Worm (Caenorhabditis elegans) whole organism, young adult: ENCODE data around the gene Y22D7AR.7.
"Not testable (repeated sequence)": the region's sequence is repeated elsewhere in the genome, so short reads cannot be mapped to it uniquely, and the experiment has no call there.

Source experiments
- B0035.1 ChIP-seq: sonication (generic microtip); optimal IDR thresholded peaks from 2 replicates; lab custom pipeline; 2016; ENCODE audit warnings: missing genetic modification characterization, mild to moderate bottlenecking, missing compliant biosample characterization, missing genotype, missing genetic modification reagents
- C17E4.6 ChIP-seq: fragments of 200-800 bp; sonication (Bioruptor generic); IDR thresholded peaks from 2 replicates; pipeline ENCODE4 v1.3.6; 2022; ENCODE audit warnings: missing genetic modification reagents, missing genetic modification characterization, missing compliant biosample characterization
- D2030.7 ChIP-seq: fragments of 200-800 bp; sonication (Bioruptor generic); IDR thresholded peaks from 2 replicates; pipeline ENCODE4 v1.3.6; 2022; ENCODE audit warnings: missing genetic modification reagents, missing genetic modification characterization, missing compliant biosample characterization
- F33H1.4 ChIP-seq: fragments of 200-800 bp; sonication (Bioruptor generic); IDR thresholded peaks from 2 replicates; pipeline ENCODE4 v1.3.6; 2022; ENCODE audit warnings: missing genetic modification reagents, missing genetic modification characterization, missing compliant biosample characterization
- Y95B8A.8 ChIP-seq: fragments of 200-800 bp; sonication (Bioruptor generic); IDR thresholded peaks from 2 replicates; pipeline ENCODE4 v1.3.6; 2022; ENCODE audit warnings: missing genetic modification reagents, missing genetic modification characterization, missing compliant biosample characterization
- ZK185.1 ChIP-seq: sonication (generic microtip); optimal IDR thresholded peaks from 2 replicates; lab custom pipeline; 2016; ENCODE audit warnings: mild to moderate bottlenecking, missing genetic modification characterization, missing compliant biosample characterization; ENCODE audit not compliant: poor library complexity, severe bottlenecking
- aptf-3 ChIP-seq: fragments of 200-800 bp; sonication (Bioruptor generic); IDR thresholded peaks from 2 replicates; pipeline ENCODE4 v1.3.6; 2022; ENCODE audit warnings: missing genetic modification characterization, missing compliant biosample characterization
- attf-3 ChIP-seq: fragments of 200-800 bp; sonication (Bioruptor generic); conservative IDR thresholded peaks from 2 replicates; pipeline ENCODE4 v1.3.6; 2022; ENCODE audit warnings: missing genetic modification reagents, missing genetic modification characterization, missing compliant biosample characterization
- bed-1 ChIP-seq: fragments of 200-800 bp; sonication (Bioruptor generic); IDR thresholded peaks from 2 replicates; pipeline ENCODE4 v1.3.6; 2022; ENCODE audit warnings: missing genetic modification reagents, missing genetic modification characterization, missing compliant biosample characterization
- cebp-2 ChIP-seq: fragments of 200-800 bp; sonication (Bioruptor generic); IDR thresholded peaks from 2 replicates; pipeline ENCODE4 v1.3.6; 2022; ENCODE audit warnings: missing genetic modification characterization, missing compliant biosample characterization
- ceh-100 ChIP-seq: fragments of 200-800 bp; sonication (Bioruptor generic); IDR thresholded peaks from 2 replicates; pipeline ENCODE4 v1.3.6; 2022; ENCODE audit warnings: missing genetic modification reagents, missing genetic modification characterization, missing compliant biosample characterization
- ceh-79 ChIP-seq: sonication (generic microtip); optimal IDR thresholded peaks from 2 replicates; lab custom pipeline; 2017; ENCODE audit warnings: mild to moderate bottlenecking, missing genetic modification characterization, missing compliant biosample characterization
- ceh-91 ChIP-seq: fragments of 200-800 bp; sonication (Bioruptor generic); IDR thresholded peaks from 2 replicates; pipeline ENCODE4 v1.3.6; 2022; ENCODE audit warnings: missing genetic modification reagents, missing genetic modification characterization, missing compliant biosample characterization
- chd-7 ChIP-seq: sonication (generic microtip); optimal IDR thresholded peaks from 2 replicates; lab custom pipeline; 2016; ENCODE audit warnings: mild to moderate bottlenecking, missing genetic modification characterization, moderate library complexity, missing compliant biosample characterization
- dox-1 ChIP-seq: fragments of 200-800 bp; sonication (Bioruptor generic); IDR thresholded peaks from 2 replicates; pipeline ENCODE4 v1.3.6; 2022; ENCODE audit warnings: missing genetic modification reagents, missing genetic modification characterization, missing compliant biosample characterization
- egl-44 ChIP-seq: fragments of 200-800 bp; sonication (Bioruptor generic); IDR thresholded peaks from 2 replicates; pipeline ENCODE4 v1.3.6; 2022; ENCODE audit warnings: missing genetic modification reagents, missing genetic modification characterization, missing compliant biosample characterization
- egrh-3 ChIP-seq: fragments of 200-800 bp; sonication (Bioruptor generic); IDR thresholded peaks from 2 replicates; pipeline ENCODE4 v1.3.6; 2022; ENCODE audit warnings: missing genetic modification reagents, missing genetic modification characterization, missing compliant biosample characterization
- ekl-4 ChIP-seq: fragments of 200-800 bp; sonication (Bioruptor generic); IDR thresholded peaks from 2 replicates; pipeline ENCODE4 v1.3.6; 2022; ENCODE audit warnings: missing genetic modification reagents, missing genetic modification characterization, missing compliant biosample characterization
- hrde-1 ChIP-seq: sonication (generic microtip); optimal IDR thresholded peaks from 2 replicates; lab custom pipeline; 2016; ENCODE audit warnings: missing genetic modification characterization, mild to moderate bottlenecking, missing compliant biosample characterization, moderate library complexity, missing genotype, missing genetic modification reagents, borderline replicate concordance
- hsf-1 ChIP-seq: fragments of 200-800 bp; sonication (Bioruptor generic); IDR thresholded peaks from 2 replicates; pipeline ENCODE4 v1.3.6; 2022; ENCODE audit warnings: missing genetic modification reagents, missing genetic modification characterization, missing compliant biosample characterization
- lag-1 ChIP-seq: fragments of 200-800 bp; sonication (Bioruptor generic); IDR thresholded peaks from 2 replicates; pipeline ENCODE4 v1.3.6; 2022; ENCODE audit warnings: missing genetic modification reagents, missing genetic modification characterization, missing compliant biosample characterization
- let-607 ChIP-seq, 2 experiments: fragments of 200-800 bp in 1 of 2; sonication (Bioruptor generic) in 1 of 2; sonication (generic microtip) in 1 of 2; optimal IDR thresholded peaks; 2 replicates each; lab custom pipeline; 2016 to 2018; ENCODE audit warnings: mild to moderate bottlenecking in 2 of 2, missing compliant biosample characterization in 2 of 2, missing genetic modification characterization in 2 of 2, moderate library complexity in 2 of 2, missing genotype in 1 of 2
- lin-26 ChIP-seq: fragments of 200-800 bp; sonication (Bioruptor generic); IDR thresholded peaks from 2 replicates; pipeline ENCODE4 v1.3.6; 2022; ENCODE audit warnings: missing genetic modification reagents, missing genetic modification characterization, missing compliant biosample characterization
- lsl-1 ChIP-seq: fragments of 200-800 bp; sonication (Bioruptor generic); optimal IDR thresholded peaks from 2 replicates; lab custom pipeline; 2018; ENCODE audit warnings: mild to moderate bottlenecking, missing genetic modification characterization, moderate library complexity, missing compliant biosample characterization
- madf-3 ChIP-seq: fragments of 200-800 bp; sonication (Bioruptor generic); IDR thresholded peaks from 2 replicates; pipeline ENCODE4 v1.3.6; 2022; ENCODE audit warnings: missing genetic modification reagents, missing genetic modification characterization, missing compliant biosample characterization
- madf-6 ChIP-seq: fragments of 200-800 bp; sonication (Bioruptor generic); IDR thresholded peaks from 2 replicates; pipeline ENCODE4 v1.3.6; 2022; ENCODE audit warnings: missing genetic modification reagents, missing genetic modification characterization, missing compliant biosample characterization
- mcd-1 ChIP-seq: fragments of 200-800 bp; sonication (Bioruptor generic); IDR thresholded peaks from 2 replicates; pipeline ENCODE4 v1.3.6; 2022; ENCODE audit warnings: missing genetic modification reagents, missing genetic modification characterization, missing compliant biosample characterization
- mxl-1 ChIP-seq: sonication (generic microtip); optimal IDR thresholded peaks from 2 replicates; lab custom pipeline; 2016; ENCODE audit warnings: missing genetic modification characterization, missing compliant biosample characterization
- nfya-1 ChIP-seq: sonication (generic microtip); optimal IDR thresholded peaks from 2 replicates; lab custom pipeline; 2017; ENCODE audit warnings: antibody characterized with exemption, missing compliant biosample characterization, missing genetic modification characterization, borderline replicate concordance; ENCODE audit not compliant: insufficient read depth
- nfyb-1 ChIP-seq: fragments of 200-800 bp; sonication (Bioruptor generic); IDR thresholded peaks from 2 replicates; pipeline ENCODE4 v1.3.6; 2022; ENCODE audit warnings: missing genetic modification reagents, missing genetic modification characterization, missing compliant biosample characterization
- pbrm-1 ChIP-seq: fragments of 200-800 bp; sonication (Bioruptor generic); IDR thresholded peaks from 2 replicates; pipeline ENCODE4 v1.3.6; 2022; ENCODE audit warnings: missing genetic modification reagents, missing genetic modification characterization, missing compliant biosample characterization
- rcor-1 ChIP-seq: fragments of 200-800 bp; sonication (Bioruptor generic); IDR thresholded peaks from 2 replicates; pipeline ENCODE4 v1.3.6; 2022; ENCODE audit warnings: missing genetic modification reagents, missing genetic modification characterization, missing compliant biosample characterization
- rpc-1 ChIP-seq, 2 experiments: fragments of 150-350 bp in 1 of 2; sonication (generic microtip) in 1 of 2; optimal IDR thresholded peaks; 2 replicates each; lab custom pipeline; 2014 to 2018; ENCODE audit warnings: missing biosample characterization in 1 of 2, missing genetic modification characterization in 1 of 2, missing genetic modification reagents in 1 of 2, missing genotype in 1 of 2
- snpc-3.4 ChIP-seq: sonication (generic microtip); optimal IDR thresholded peaks from 2 replicates; lab custom pipeline; 2017; ENCODE audit warnings: missing genetic modification characterization, mild to moderate bottlenecking, missing compliant biosample characterization, antibody characterized with exemption, moderate library complexity, missing genotype, missing genetic modification reagents
- somi-1 ChIP-seq: fragments of 200-800 bp; sonication (Bioruptor generic); optimal IDR thresholded peaks from 2 replicates; lab custom pipeline; 2018; ENCODE audit warnings: mild to moderate bottlenecking, missing genetic modification characterization, missing compliant biosample characterization
- zfh-2 ChIP-seq: fragments of 200-800 bp; sonication (Bioruptor generic); conservative IDR thresholded peaks from 2 replicates; pipeline ENCODE4 v1.3.6; 2022; ENCODE audit warnings: missing genetic modification reagents, missing genetic modification characterization, missing compliant biosample characterization
- ztf-25 ChIP-seq: fragments of 200-800 bp; sonication (Bioruptor generic); IDR thresholded peaks from 2 replicates; pipeline ENCODE4 v1.3.6; 2022; ENCODE audit warnings: missing genetic modification reagents, missing genetic modification characterization, missing compliant biosample characterization
- ztf-3 ChIP-seq: fragments of 200-800 bp; sonication (Bioruptor generic); optimal IDR thresholded peaks from 2 replicates; lab custom pipeline; 2018; ENCODE audit warnings: mild to moderate bottlenecking, missing genetic modification characterization, missing compliant biosample characterization

Gene Y22D7AR.7

DNA sequence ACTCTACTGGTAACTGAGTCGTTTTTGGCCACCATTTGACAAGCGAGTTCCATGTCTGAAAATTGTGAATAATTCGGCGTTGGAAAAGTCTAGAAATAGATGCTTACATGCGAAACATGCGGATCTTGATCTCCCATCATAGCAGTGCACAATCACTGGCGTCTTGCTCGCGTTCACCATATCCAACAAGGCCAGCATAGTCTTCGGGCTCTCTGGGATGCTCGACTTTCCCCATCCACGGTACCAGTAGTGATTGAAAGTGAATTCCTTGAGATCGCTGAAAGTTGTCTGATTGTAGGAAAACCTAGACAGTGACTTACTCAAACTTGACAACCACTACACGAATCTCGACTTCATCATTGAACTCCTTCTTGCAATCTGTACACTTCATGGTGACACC lies 29.9 kb upstream of the Y22D7AR.7 start:
- TF ChIP-seq mxl-1 (tag; lab: Kevin White, UChicago) (no peak), bed-1 (GFP tag; lab: Robert Waterston, UW) (no peak), C17E4.6 (no peak)

DNA sequence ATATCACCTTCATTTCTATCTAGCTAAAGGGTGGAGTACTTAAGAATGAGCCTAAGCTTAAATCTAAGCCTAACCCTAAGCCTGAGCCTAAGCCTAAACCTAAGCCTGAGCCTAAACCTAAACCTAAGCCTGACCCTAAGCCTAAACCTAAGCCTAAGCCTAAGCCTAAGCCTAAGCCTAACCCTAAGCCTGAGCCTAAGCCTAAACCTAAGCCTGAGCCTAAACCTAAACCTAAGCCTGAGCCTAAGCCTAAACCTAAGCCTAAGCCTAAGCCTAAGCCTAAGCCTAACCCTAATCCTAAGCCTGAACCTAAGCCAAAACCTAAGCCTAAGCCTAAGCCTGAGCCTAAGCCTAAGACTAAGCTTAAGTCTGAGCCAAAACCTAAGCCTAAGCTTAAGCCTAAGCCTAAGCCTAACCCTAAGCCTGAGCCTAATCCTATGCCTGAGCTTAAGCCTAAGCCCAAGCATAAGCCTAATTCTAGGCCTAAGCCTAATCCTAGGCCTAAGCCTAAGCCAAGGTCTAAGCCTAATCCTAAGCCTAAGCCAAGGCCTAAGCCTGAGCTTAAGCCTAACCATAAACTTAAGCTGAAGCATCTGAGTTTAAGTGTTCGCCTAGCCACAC lies 26.2 kb upstream of the Y22D7AR.7 start:
- TF ChIP-seq ztf-3 (GFP tag; lab: Kevin White, UChicago) (no peak), somi-1 (GFP tag; lab: Kevin White, UChicago) (no peak), ceh-79 (no peak), egrh-3 (GFP tag; lab: Robert Waterston, UW) (0 out of 2 replicates have a peak, but pooled peaks have one; percentile 15), dox-1 (GFP tag; lab: Robert Waterston, UW) (0 out of 2 replicates have a peak, but pooled peaks have one; percentile 29)
- TF ChIP-seq, all 124 proteins: peak for 2

DNA sequence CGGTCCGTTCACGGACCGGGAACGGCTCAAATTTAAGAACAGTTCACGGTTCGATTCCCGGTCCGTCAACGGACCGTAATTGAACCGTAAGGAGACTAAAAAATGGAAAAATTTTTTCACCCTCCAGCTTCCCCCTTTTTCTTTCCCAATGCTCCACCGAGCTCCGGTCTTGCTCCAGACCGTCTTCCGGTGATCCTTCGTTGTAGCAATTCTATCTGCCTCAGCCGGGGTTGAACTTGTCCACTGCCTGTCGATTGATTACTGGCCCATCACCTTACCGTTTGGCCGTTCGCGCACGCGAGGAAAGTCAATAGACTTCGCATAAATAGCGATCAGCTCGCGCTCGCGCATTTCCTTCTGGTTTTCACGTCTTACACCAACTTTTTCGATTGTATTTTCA lies 19.3 kb upstream of the Y22D7AR.7 start:
- TF ChIP-seq egl-44 (GFP tag; lab: Robert Waterston, UW) (peak; percentile 85), ceh-91 (0 out of 2 replicates have a peak, but pooled peaks have one; percentile 22), aptf-3 (GFP tag; lab: Robert Waterston, UW) (peak; percentile 72; the same call in 1 of the 2 replicates), ekl-4 (GFP tag; lab: Robert Waterston, UW) (0 out of 2 replicates have a peak, but pooled peaks have one; percentile 44), F33H1.4 (GFP tag; lab: Robert Waterston, UW) (0 out of 2 replicates have a peak, but pooled peaks have one; percentile 13), Y95B8A.8 (GFP tag; lab: Robert Waterston, UW) (0 out of 2 replicates have a peak, but pooled peaks have one; percentile 62), mcd-1 (peak; percentile 59), hsf-1 (GFP tag; lab: Robert Waterston, UW) (peak; percentile 43; the same call in 1 of the 2 replicates), nfyb-1 (GFP tag; lab: Robert Waterston, UW) (peak; percentile 68), ztf-25 (GFP tag; lab: Robert Waterston, UW) (0 out of 2 replicates have a peak, but pooled peaks have one; percentile 33), dox-1 (GFP tag; lab: Robert Waterston, UW) (0 out of 2 replicates have a peak, but pooled peaks have one; percentile 49), madf-6 (GFP tag; lab: Robert Waterston, UW) (peak; percentile 56), madf-3 (GFP tag; lab: Robert Waterston, UW) (0 out of 2 replicates have a peak, but pooled peaks have one; percentile 72), pbrm-1 (GFP tag; lab: Robert Waterston, UW) (0 out of 2 replicates have a peak, but pooled peaks have one; percentile 37), D2030.7 (GFP tag; lab: Robert Waterston, UW) (peak; percentile 70), rpc-1 (tag; optimal IDR thresholded peaks at IDR 0.05; lab: Kevin White, UChicago) (peak; percentile 6), lin-26 (GFP tag; lab: Robert Waterston, UW) (peak; percentile 93), bed-1 (GFP tag; lab: Robert Waterston, UW) (0 out of 2 replicates have a peak, but pooled peaks have one; percentile 3), ceh-100 (GFP tag; lab: Robert Waterston, UW) (peak; percentile 14; the same call in 1 of the 2 replicates)
- not testable (repeated sequence) for TF ChIP-seq rpc-1 (optimal IDR thresholded peaks at IDR 0.05; lab: Kevin White, UChicago)

DNA sequence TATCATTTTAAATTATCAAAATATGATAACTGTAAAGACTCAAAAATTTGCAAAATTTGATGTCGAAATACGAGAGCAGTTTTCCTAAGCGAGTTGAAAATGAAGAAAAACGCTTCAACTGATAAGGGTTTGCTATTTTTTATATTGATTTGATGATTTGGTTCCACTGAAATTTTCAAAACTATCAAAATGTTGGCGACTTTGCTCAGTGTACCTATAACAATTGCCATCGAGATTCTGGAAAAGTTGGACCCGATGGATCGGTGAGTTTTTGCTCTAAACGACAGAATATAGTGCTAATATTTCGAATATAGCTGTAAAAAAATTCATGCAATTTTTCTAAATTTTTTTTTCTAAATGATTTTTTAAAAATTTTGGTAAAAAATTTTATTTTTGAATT lies 17.9 kb upstream of the Y22D7AR.7 start, which contains the start of the genes fbxa-13 and Y22D7AR.2:
fbxa-13 (minus strand) TSS at position 101 of the 400 bp plus-strand sequence.
Y22D7AR.2 (plus strand) TSS at position 148 of the 400 bp plus-strand sequence.
- TF ChIP-seq hsf-1 (GFP tag; lab: Robert Waterston, UW) (no peak), snpc-3.4 (tag; lab: Kevin White, UChicago) (no peak), attf-3 (no peak), rpc-1 (optimal IDR thresholded peaks at IDR 0.05; lab: Kevin White, UChicago) (no peak), rpc-1 (tag; optimal IDR thresholded peaks at IDR 0.05; lab: Kevin White, UChicago) (no peak), chd-7 (tag; lab: Kevin White, UChicago) (no peak), cebp-2 (no peak), lsl-1 (GFP tag; lab: Kevin White, UChicago) (no peak), nfya-1 (tag; lab: Kevin White, UChicago) (no peak), hrde-1 (no peak), let-607 (tag; optimal IDR thresholded peaks at IDR 0.05; lab: Kevin White, UChicago) (no peak), rcor-1 (GFP tag; lab: Robert Waterston, UW) (no peak), zfh-2 (no peak), lag-1 (GFP tag; lab: Robert Waterston, UW) (no peak), madf-6 (GFP tag; lab: Robert Waterston, UW) (no peak), ZK185.1 (no peak), B0035.1 (tag; lab: Kevin White, UChicago) (no peak)
